Worm (Caenorhabditis elegans): ENCODE data around the gene mltn-7.

DNA sequence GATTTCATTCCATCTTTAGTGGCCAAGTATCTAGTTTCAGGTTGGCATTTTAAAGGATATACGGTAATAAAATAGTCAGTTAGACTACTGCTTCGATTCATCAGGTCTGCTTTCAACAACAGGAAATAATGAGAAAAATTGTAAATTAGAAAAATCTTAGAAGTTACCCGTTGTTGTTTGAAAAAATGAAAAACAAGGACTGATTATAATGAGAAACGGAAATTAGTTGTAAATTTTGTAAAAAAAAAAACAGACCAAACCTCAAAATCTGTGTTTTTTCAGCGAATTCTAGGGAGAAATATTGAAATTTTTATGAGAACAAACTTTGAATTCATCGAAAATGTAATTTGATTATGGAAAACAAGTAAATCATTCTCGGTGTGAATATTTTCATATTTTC is 32.9 kb downstream of the mltn-7 start, which contains the start of gene srh-62:
- TF ChIP-seq egl-27 (tag; optimal IDR thresholded peaks at IDR 0.05): no peak
- TF ChIP-seq ces-1 (GFP tag; optimal IDR thresholded peaks at IDR 0.05): no peak
- no peak for TF ChIP-seq Y5F2A.4 (GFP tag; optimal IDR thresholded peaks at IDR 0.05)
- no peak for TF ChIP-seq daf-12 (tag; optimal IDR thresholded peaks at IDR 0.05)
- TF ChIP-seq nhr-76 (tag; optimal IDR thresholded peaks at IDR 0.05): no peak

All from whole organism, L4 larva.